Fruit fly (Drosophila melanogaster) whole organism, pupa: ENCODE data around the gene nrv2.

Source experiments
- CG10348 ChIP-seq: fragments of 200-800 bp; sonication (Bioruptor generic); IDR thresholded peaks from 2 replicates; pipeline ENCODE4 v1.3.6; 2022; ENCODE audit warnings: missing biosample characterization, missing genetic modification characterization
- CG12605 ChIP-seq: fragments of 200-800 bp; sonication (Bioruptor generic); IDR thresholded peaks from 2 replicates; pipeline ENCODE4 v1.3.6; 2022; ENCODE audit warnings: missing biosample characterization, missing genetic modification characterization
- CG13204 ChIP-seq: fragments of 200-800 bp; sonication (Bioruptor generic); optimal IDR thresholded peaks from 2 replicates; lab custom pipeline; 2018; ENCODE audit warnings: missing biosample characterization, mild to moderate bottlenecking, missing genetic modification characterization, moderate library complexity
- CG32121 ChIP-seq: fragments of 200-800 bp; sonication (Bioruptor generic); IDR thresholded peaks from 2 replicates; pipeline ENCODE4 v1.3.6; 2022; ENCODE audit warnings: missing biosample characterization, missing genetic modification characterization
- CG34367 ChIP-seq: fragments of 200-800 bp; sonication (Bioruptor generic); optimal IDR thresholded peaks from 2 replicates; lab custom pipeline; 2018; ENCODE audit warnings: missing biosample characterization, mild to moderate bottlenecking, missing genetic modification characterization
- CG8159 ChIP-seq: fragments of 200-800 bp; sonication (Bioruptor generic); optimal IDR thresholded peaks from 3 replicates; lab custom pipeline; 2018; ENCODE audit warnings: missing biosample characterization, mild to moderate bottlenecking, missing genetic modification characterization, moderate library complexity
- CG8301 ChIP-seq: fragments of 200-800 bp; sonication (Bioruptor generic); optimal IDR thresholded peaks from 2 replicates; lab custom pipeline; 2018; ENCODE audit warnings: missing biosample characterization, mild to moderate bottlenecking, missing genetic modification characterization
- EcR ChIP-seq: fragments of 200-800 bp; sonication (Bioruptor generic); optimal IDR thresholded peaks from 3 replicates; lab custom pipeline; 2019; ENCODE audit warnings: missing biosample characterization, missing genetic modification characterization, mild to moderate bottlenecking, moderate library complexity, missing genetic modification reagents
- Ets98B ChIP-seq: fragments of 200-800 bp; sonication (Bioruptor generic); IDR thresholded peaks from 2 replicates; pipeline ENCODE4 v1.3.6; 2022; ENCODE audit warnings: missing biosample characterization, missing genetic modification characterization
- Pif1B ChIP-seq: fragments of 200-800 bp; sonication (Bioruptor generic); optimal IDR thresholded peaks from 3 replicates; lab custom pipeline; 2016; ENCODE audit warnings: missing biosample characterization, missing genetic modification characterization
- fd96Ca ChIP-seq: fragments of 200-800 bp; sonication (Bioruptor generic); IDR thresholded peaks from 3 replicates; pipeline ENCODE4 v1.3.6; 2022; ENCODE audit warnings: missing biosample characterization, missing genetic modification characterization

dm6 chr2L:6822044-6822443, 23.4 kb upstream of the nrv2 start:
- TF ChIP-seq fd96Ca (GFP tag; lab: Robert Waterston, UW) (no peak), Ets98B (GFP tag; lab: Robert Waterston, UW) (no peak), CG13204 (GFP tag; lab: Kevin White, UChicago) (no peak), CG12605 (no peak), CG8159 (tag; lab: Kevin White, UChicago) (no peak), CG32121 (GFP tag; lab: Robert Waterston, UW) (no peak), CG34367 (tag; lab: Kevin White, UChicago) (no peak), CG10348 (no peak), Pif1B (GFP tag; lab: Kevin White, UChicago) (no peak), EcR (GFP tag; lab: Kevin White, UChicago) (no peak), CG8301 (tag; lab: Kevin White, UChicago) (no peak)
